Fruit fly (Drosophila melanogaster) whole organism, prepupa: ENCODE measurements around the gene SclA.

Experiments
- CG10631 ChIP-seq: fragments of 200-800 bp; sonication (Bioruptor generic); optimal IDR thresholded peaks from 2 replicates; lab custom pipeline; 2016; ENCODE audit warnings: missing biosample characterization, missing genetic modification characterization
- CG11294 ChIP-seq: fragments of 200-800 bp; sonication (Bioruptor generic); IDR thresholded peaks from 2 replicates; pipeline ENCODE4 v1.3.6; 2022; ENCODE audit warnings: missing biosample characterization, missing genetic modification characterization
- CG11762 ChIP-seq: fragments of 200-800 bp; sonication (Bioruptor generic); optimal IDR thresholded peaks from 3 replicates; lab custom pipeline; 2016; ENCODE audit warnings: missing biosample characterization, missing genetic modification characterization; ENCODE audit not compliant: insufficient read depth
- CG11902 ChIP-seq: fragments of 200-800 bp; sonication (Bioruptor generic); optimal IDR thresholded peaks from 3 replicates; lab custom pipeline; 2016; ENCODE audit warnings: missing biosample characterization, missing genetic modification characterization
- CG15336 ChIP-seq: fragments of 200-800 bp; sonication (Bioruptor generic); IDR thresholded peaks from 2 replicates; pipeline ENCODE4 v1.3.6; 2022; ENCODE audit warnings: missing biosample characterization, missing genetic modification characterization
- CG1621 ChIP-seq: fragments of 200-800 bp; sonication (Bioruptor generic); optimal IDR thresholded peaks from 3 replicates; lab custom pipeline; 2018; ENCODE audit warnings: missing biosample characterization, mild to moderate bottlenecking, missing genetic modification characterization
- CG3032 ChIP-seq: fragments of 200-800 bp; optimal IDR thresholded peaks from 2 replicates; lab custom pipeline; 2019; ENCODE audit warnings: missing biosample characterization, mild to moderate bottlenecking, missing genetic modification characterization, moderate library complexity
- CG31627 ChIP-seq: fragments of 200-800 bp; sonication (Bioruptor generic); optimal IDR thresholded peaks from 3 replicates; lab custom pipeline; 2016; ENCODE audit warnings: missing biosample characterization, missing genetic modification characterization
- CG32006 ChIP-seq: fragments of 200-800 bp; sonication (Bioruptor generic); optimal IDR thresholded peaks from 3 replicates; lab custom pipeline; 2017; ENCODE audit warnings: missing biosample characterization, mild to moderate bottlenecking, missing genetic modification characterization
- CG4318 ChIP-seq: fragments of 200-800 bp; sonication (Bioruptor generic); optimal IDR thresholded peaks from 3 replicates; lab custom pipeline; 2017; ENCODE audit warnings: missing biosample characterization, mild to moderate bottlenecking, missing genetic modification characterization
- CG6276 ChIP-seq: fragments of 200-800 bp; sonication (Bioruptor generic); optimal IDR thresholded peaks from 2 replicates; lab custom pipeline; 2017; ENCODE audit warnings: missing biosample characterization, mild to moderate bottlenecking, missing genetic modification characterization
- CG7368 ChIP-seq: fragments of 200-800 bp; sonication (Bioruptor generic); optimal IDR thresholded peaks from 3 replicates; lab custom pipeline; 2016; ENCODE audit warnings: missing biosample characterization, missing genetic modification characterization
- CG8319 ChIP-seq: fragments of 200-800 bp; sonication (Bioruptor generic); optimal IDR thresholded peaks from 3 replicates; lab custom pipeline; 2016; ENCODE audit warnings: missing biosample characterization, missing genetic modification characterization
- Eip75B ChIP-seq: fragments of 200-800 bp; sonication (Bioruptor generic); optimal IDR thresholded peaks from 3 replicates; lab custom pipeline; 2016; ENCODE audit warnings: missing biosample characterization, missing genetic modification characterization
- Ets96B ChIP-seq: fragments of 200-800 bp; optimal IDR thresholded peaks from 2 replicates; lab custom pipeline; 2019; ENCODE audit warnings: missing biosample characterization, mild to moderate bottlenecking, missing genetic modification characterization, moderate library complexity
- Gug ChIP-seq: fragments of 200-800 bp; sonication (Bioruptor generic); IDR thresholded peaks from 2 replicates; pipeline ENCODE4 v1.3.6; 2022; ENCODE audit warnings: missing biosample characterization, missing genetic modification characterization
- Hr39 ChIP-seq: fragments of 200-800 bp; sonication (Bioruptor generic); optimal IDR thresholded peaks from 2 replicates; lab custom pipeline; 2016; ENCODE audit warnings: missing biosample characterization, missing genetic modification characterization
- Lpt ChIP-seq: fragments of 200-800 bp; sonication (Bioruptor generic); optimal IDR thresholded peaks from 3 replicates; lab custom pipeline; 2016; ENCODE audit warnings: missing biosample characterization, missing genetic modification characterization
- Met ChIP-seq: fragments of 200-800 bp; sonication (Bioruptor generic); optimal IDR thresholded peaks from 3 replicates; lab custom pipeline; 2016; ENCODE audit warnings: missing biosample characterization, missing genetic modification characterization
- Smox ChIP-seq: fragments of 200-800 bp; sonication (Bioruptor generic); optimal IDR thresholded peaks from 3 replicates; lab custom pipeline; 2016; ENCODE audit warnings: missing biosample characterization, missing genetic modification characterization
- Sox14 ChIP-seq: fragments of 200-800 bp; sonication (Bioruptor generic); optimal IDR thresholded peaks from 3 replicates; lab custom pipeline; 2016; ENCODE audit warnings: missing biosample characterization, missing genetic modification characterization
- cyc ChIP-seq: fragments of 200-800 bp; sonication (Bioruptor generic); optimal IDR thresholded peaks from 3 replicates; lab custom pipeline; 2016; ENCODE audit warnings: missing biosample characterization, missing genetic modification characterization
- dac ChIP-seq: fragments of 200-800 bp; sonication (Bioruptor generic); optimal IDR thresholded peaks from 2 replicates; lab custom pipeline; 2017; ENCODE audit warnings: missing biosample characterization, mild to moderate bottlenecking, missing genetic modification characterization
- dsx ChIP-seq: fragments of 200-800 bp; optimal IDR thresholded peaks from 3 replicates; lab custom pipeline; 2019; ENCODE audit warnings: missing biosample characterization, mild to moderate bottlenecking, missing genetic modification characterization, moderate library complexity; ENCODE audit not compliant: poor library complexity, severe bottlenecking
- eg ChIP-seq: fragments of 200-800 bp; sonication (Bioruptor generic); IDR thresholded peaks from 3 replicates; pipeline ENCODE4 v1.3.6; 2022; ENCODE audit warnings: missing biosample characterization, missing genetic modification characterization
- fkh ChIP-seq: fragments of 200-800 bp; sonication (Bioruptor generic); optimal IDR thresholded peaks from 3 replicates; lab custom pipeline; 2017; ENCODE audit warnings: missing biosample characterization, mild to moderate bottlenecking, missing genetic modification characterization, moderate library complexity
- net ChIP-seq: fragments of 200-800 bp; sonication (Bioruptor generic); optimal IDR thresholded peaks from 3 replicates; lab custom pipeline; 2016; ENCODE audit warnings: missing biosample characterization, missing genetic modification characterization
- ss ChIP-seq, 2 experiments: fragments of 200-800 bp; sonication (Bioruptor generic); optimal IDR thresholded peaks; 2 replicates in 1 of 2; 3 replicates in 1 of 2; lab custom pipeline; 2017 to 2018; ENCODE audit warnings: mild to moderate bottlenecking in 2 of 2, missing biosample characterization in 2 of 2, missing genetic modification characterization in 2 of 2, moderate library complexity in 1 of 2
- svp ChIP-seq: fragments of 200-800 bp; sonication (Bioruptor generic); peaks from one replicate; lab custom pipeline; 2016; ENCODE audit warnings: missing biosample characterization, missing genetic modification characterization
- vri ChIP-seq: fragments of 200-800 bp; sonication (Bioruptor generic); optimal IDR thresholded peaks from 3 replicates; lab custom pipeline; 2016; ENCODE audit warnings: missing biosample characterization, mild to moderate bottlenecking, missing genetic modification characterization

The SclA gene

DNA sequence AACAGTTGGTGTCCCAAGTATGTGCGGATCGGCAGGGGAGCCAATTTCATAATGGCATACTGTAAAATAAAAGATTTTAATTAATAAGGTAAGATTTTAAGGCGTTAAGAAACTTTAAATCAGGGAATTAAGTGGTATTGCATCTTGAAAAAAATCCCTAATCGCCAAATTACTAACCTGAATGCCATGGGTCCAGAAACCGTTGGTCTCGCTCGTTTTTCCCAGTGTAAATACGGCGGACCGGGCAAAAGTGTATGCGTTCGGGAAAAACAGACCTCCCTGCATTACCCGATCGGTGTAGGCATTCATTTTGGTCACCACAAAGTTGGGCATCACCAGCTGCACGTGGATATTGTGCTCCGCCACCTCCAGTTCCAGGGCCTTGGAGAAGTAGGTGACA lies 5.6 kb downstream of the SclA start (continued):
- TF ChIP-seq CG31627 (GFP tag; lab: Kevin White, UChicago) (peak; percentile 46), CG4318 (GFP tag; lab: Kevin White, UChicago) (no peak), CG1621 (tag; lab: Kevin White, UChicago) (no peak), dac (GFP tag; lab: Kevin White, UChicago) (no peak), CG11902 (GFP tag; lab: Kevin White, UChicago) (no peak), CG32006 (peak; percentile 21), CG6276 (GFP tag; lab: Kevin White, UChicago) (peak; percentile 48), CG8319 (GFP tag; lab: Kevin White, UChicago) (no peak), net (peak; percentile 41), fkh (no peak), CG11294 (GFP tag; lab: Robert Waterston, UW) (no peak), CG3032 (no peak), vri (GFP tag; lab: Kevin White, UChicago) (no peak), svp (GFP tag; lab: Kevin White, UChicago) (peak; percentile 70), Met (GFP tag; lab: Kevin White, UChicago) (peak; percentile 68), eg (GFP tag; lab: Robert Waterston, UW) (peak; percentile 48; the same call in 1 of the 3 replicates), cyc (GFP tag; lab: Kevin White, UChicago) (peak; percentile 69), Ets96B (tag; lab: Kevin White, UChicago) (no peak), Sox14 (GFP tag; lab: Kevin White, UChicago) (peak; percentile 39), CG7368 (GFP tag; lab: Kevin White, UChicago) (peak; percentile 4), Gug (GFP tag; lab: Robert Waterston, UW) (peak; percentile 22; the same call in 1 of the 2 replicates), dsx (GFP tag; lab: Kevin White, UChicago) (no peak)
- TF ChIP-seq, all 60 proteins: peak for 30

DNA sequence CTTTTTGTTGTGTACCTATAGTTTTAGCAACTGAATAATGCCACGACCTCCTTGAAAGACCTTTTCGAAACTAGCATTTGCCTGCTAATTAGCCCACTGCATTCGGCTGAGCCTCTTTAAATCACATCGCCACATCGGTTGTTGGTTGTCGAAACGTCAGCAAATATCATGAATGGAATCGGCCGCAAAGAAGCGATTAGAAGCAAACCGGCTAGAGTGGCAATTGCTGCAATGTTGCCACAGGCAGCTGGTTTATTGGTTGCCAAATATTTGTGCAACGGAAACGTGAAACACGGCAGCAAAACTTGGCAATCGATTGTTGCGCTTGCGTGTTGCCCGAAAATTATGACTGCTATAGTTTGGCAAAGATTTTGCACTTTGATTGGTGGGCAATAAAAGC lies 7.4 kb downstream of the SclA start:
- TF ChIP-seq dac (GFP tag; lab: Kevin White, UChicago) (no peak), fkh (peak; percentile 13)
- TF ChIP-seq, all 60 proteins: peak for 1

DNA sequence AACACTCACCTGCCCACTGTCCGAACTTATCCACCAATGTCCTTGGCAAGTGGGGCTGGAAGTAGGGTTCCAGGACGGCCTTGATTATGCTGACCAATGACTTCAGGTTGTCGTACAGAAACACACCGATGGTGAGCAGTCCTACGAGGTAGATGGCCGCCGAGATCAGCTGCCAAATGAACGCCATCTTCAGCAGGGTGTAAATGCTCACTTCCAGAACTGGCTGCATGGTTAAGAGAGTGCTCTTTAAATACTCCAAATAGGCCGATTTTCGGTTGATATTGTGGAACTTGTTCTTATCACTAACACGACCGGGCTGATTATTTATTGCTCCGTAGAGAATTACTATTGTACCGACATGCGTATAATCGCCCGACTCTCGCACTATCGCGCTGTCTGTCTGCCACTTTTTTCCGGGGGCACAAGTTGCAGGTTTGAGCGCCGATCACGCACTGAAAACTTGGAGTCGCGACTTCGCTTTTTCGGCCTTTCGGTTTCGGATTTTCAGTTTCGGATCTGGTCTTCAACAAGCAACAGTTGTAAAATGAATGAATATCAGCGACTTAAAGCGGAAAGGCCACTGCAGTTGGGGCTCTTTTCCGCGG lies 9.1 kb downstream of the SclA start:
- TF ChIP-seq Eip75B (GFP tag; lab: Kevin White, UChicago) (no peak), ss (GFP tag; optimal IDR thresholded peaks at IDR 0.05; lab: Kevin White, UChicago) (peak in 1 of 2 experiments; percentile 15), CG15336 (GFP tag; lab: Robert Waterston, UW) (peak; percentile 24; the same call in 1 of the 2 replicates)

DNA sequence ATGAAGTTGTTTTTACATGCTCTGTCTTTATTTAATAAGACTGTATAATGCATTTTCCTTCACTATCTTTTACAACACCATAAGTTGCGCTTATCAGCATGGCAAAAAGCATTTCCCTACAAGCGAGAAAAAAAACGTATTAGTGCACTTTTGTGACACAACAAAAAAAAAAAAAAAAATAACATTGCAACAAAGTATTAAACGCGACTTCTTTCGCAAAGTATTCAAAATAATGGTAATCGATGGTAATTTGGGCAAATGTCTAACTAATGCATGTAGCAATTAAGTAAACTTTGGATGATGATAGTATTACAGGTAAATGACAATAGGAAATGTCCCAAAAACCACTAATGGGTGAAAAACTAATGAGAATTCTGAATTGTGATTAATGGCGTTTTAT lies 10.2 kb downstream of the SclA start:
- no peak for TF ChIP-seq CG10631 (GFP tag; lab: Kevin White, UChicago)
- peak; percentile 67 for TF ChIP-seq dsx (GFP tag; lab: Kevin White, UChicago)
- TF ChIP-seq CG11762 (GFP tag; lab: Kevin White, UChicago), result no peak
- no peak for TF ChIP-seq Hr39 (GFP tag; lab: Kevin White, UChicago)
- TF ChIP-seq Sox14 (GFP tag; lab: Kevin White, UChicago), result no peak
- TF ChIP-seq, all 60 proteins: peak for 1

DNA sequence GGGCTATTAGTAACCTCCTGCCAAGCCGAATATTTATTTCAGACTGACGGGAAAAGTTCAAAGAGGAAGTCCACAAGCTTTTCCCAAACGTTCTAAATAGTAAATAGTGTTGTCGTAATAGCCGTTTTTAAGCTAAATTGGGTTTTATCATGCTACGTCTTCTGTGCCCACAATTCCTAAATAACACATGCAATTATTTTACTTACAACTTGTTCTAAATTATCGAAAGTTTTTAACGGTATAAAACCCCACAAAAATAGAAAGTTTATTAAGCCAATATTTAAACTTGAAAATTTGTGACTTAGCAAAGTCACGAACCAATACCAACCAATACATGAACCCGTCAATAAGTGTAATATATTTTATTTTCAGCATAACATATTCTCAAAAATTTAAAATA lies 10.9 kb downstream of the SclA start, which contains the start of gene CG13284:
Gene CG13284, minus strand, starts transcription at position 47 of the 400 bp plus-strand sequence.
- TF ChIP-seq Lpt (GFP tag; lab: Kevin White, UChicago) (no peak), vri (GFP tag; lab: Kevin White, UChicago) (no peak), Ets96B (tag; lab: Kevin White, UChicago) (no peak), Gug (GFP tag; lab: Robert Waterston, UW) (no peak), Smox (GFP tag; lab: Kevin White, UChicago) (no peak)
